Worm (Caenorhabditis elegans): Measurements from ENCODE around the gene str-43.

Gene str-43

ce11 chrV:15704745-15705144 is 47.2 kb downstream of the str-43 start, which contains the start of gene twk-34:
twk-34 (plus strand) TSS chrV:15704960.
- TF ChIP-seq ceh-13 (GFP tag; optimal IDR thresholded peaks at IDR 0.05) (no peak), tbx-11 (GFP tag; IDR thresholded peaks at IDR 0.05) (no peak), tbx-37 (GFP tag; conservative IDR thresholded peaks at IDR 0.05) (no peak), aly-1 (tag; optimal IDR thresholded peaks at IDR 0.05) (no peak), ama-1 (optimal IDR thresholded peaks at IDR 0.05) (no peak), hmg-4 (GFP tag; optimal IDR thresholded peaks at IDR 0.05) (no peak), pes-1 (GFP tag; IDR thresholded peaks at IDR 0.05) (no peak), ceh-36 (tag; optimal IDR thresholded peaks at IDR 0.05) (no peak), flt-1 (GFP tag; IDR thresholded peaks at IDR 0.05) (no peak), tra-4 (tag; optimal IDR thresholded peaks at IDR 0.05) (no peak), F13C5.2 (tag; optimal IDR thresholded peaks at IDR 0.05) (no peak), scrt-1 (GFP tag; IDR thresholded peaks at IDR 0.05) (no peak), sea-1 (GFP tag; conservative IDR thresholded peaks at IDR 0.05) (no peak), ets-7 (tag; optimal IDR thresholded peaks at IDR 0.05) (no peak), hnd-1 (tag; optimal IDR thresholded peaks at IDR 0.05) (no peak), hmbx-1 (tag; optimal IDR thresholded peaks at IDR 0.05) (no peak), B0310.2 (tag; optimal IDR thresholded peaks at IDR 0.05) (no peak)

- TF ChIP-seq tra-4 (tag; optimal IDR thresholded peaks at IDR 0.05) (no peak), ceh-13 (GFP tag; optimal IDR thresholded peaks at IDR 0.05) (no peak), B0310.2 (tag; optimal IDR thresholded peaks at IDR 0.05) (no peak), F13C5.2 (tag; optimal IDR thresholded peaks at IDR 0.05) (no peak), ama-1 (optimal IDR thresholded peaks at IDR 0.05) (no peak), tbx-11 (GFP tag; IDR thresholded peaks at IDR 0.05) (no peak), sea-1 (GFP tag; conservative IDR thresholded peaks at IDR 0.05) (no peak), tbx-37 (GFP tag; conservative IDR thresholded peaks at IDR 0.05) (no peak), scrt-1 (GFP tag; IDR thresholded peaks at IDR 0.05) (no peak), flt-1 (GFP tag; IDR thresholded peaks at IDR 0.05) (no peak), ets-7 (tag; optimal IDR thresholded peaks at IDR 0.05) (no peak), hnd-1 (tag; optimal IDR thresholded peaks at IDR 0.05) (no peak)
These were observed 49.7 kb downstream of the str-43 start, which contains the start of gene nhr-53 for ce11 chrV:15702263-15702662. nhr-53 (minus strand) TSS chrV:15702363.

All from whole organism, early embryonic.